Fruit fly (Drosophila melanogaster): Measurements from ENCODE around the gene CG31528.

The CG31528 gene

DNA sequence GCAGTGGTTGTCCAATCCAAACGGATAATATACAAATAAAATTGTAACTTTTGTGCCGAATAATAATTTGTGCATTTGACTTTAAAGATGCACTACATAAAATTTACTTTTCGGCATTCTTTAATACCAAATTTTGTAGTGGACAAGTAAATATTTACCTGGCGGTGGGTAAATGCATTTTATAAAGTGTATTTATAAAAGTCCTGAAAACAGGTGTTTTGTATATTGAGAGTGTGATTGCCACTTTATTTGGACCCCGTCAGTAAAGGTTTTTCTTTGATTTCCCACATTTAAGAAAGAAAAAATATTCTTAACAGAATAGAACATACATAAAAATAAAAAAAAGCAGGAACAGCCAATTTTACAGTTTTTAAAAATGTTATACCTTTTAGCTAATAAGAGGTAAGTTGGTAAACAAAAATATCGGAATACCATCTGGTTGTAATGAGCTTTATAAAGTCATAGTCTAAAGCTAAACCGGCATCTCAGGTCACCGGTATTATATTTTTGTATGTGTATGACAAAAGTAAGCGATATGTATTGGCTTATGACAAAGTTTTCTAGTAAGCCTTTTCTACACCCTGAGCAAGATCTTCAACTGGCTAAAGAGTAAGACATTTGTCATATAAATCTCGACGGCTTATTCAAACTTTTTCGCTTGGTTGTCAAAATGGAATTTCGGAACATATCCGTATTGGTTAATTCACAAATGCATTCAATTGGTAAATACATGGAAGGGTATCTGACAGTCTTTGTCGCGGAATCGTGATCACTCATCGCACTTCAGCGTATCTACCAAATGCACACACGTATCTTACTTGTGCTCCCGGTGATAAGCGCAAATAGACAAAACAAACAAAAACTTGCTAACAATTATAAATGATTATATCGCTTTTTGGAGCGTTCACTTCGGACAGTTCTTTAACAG is 21.3 kb upstream of the CG31528 start (continued):
- TF ChIP-seq dimm (GFP tag; IDR thresholded peaks at IDR 0.05) = no peak; the same call in 1 of the 2 replicates
- TF ChIP-seq CG12659 (GFP tag; optimal IDR thresholded peaks at IDR 0.05) = peak; percentile 88

- no peak for TF ChIP-seq fd102C (GFP tag; optimal IDR thresholded peaks at IDR 0.05)
- no peak for TF ChIP-seq twi (tag; optimal IDR thresholded peaks at IDR 0.05)
- TF ChIP-seq zen2 (GFP tag; IDR thresholded peaks at IDR 0.05; ENCODE audit: partially characterized antibody) = no peak
- peak; percentile 18 for TF ChIP-seq Nf-YC (tag; optimal IDR thresholded peaks at IDR 0.05)
- peak; percentile 75 for TF ChIP-seq MESR4 (GFP tag; optimal IDR thresholded peaks at IDR 0.05)
- TF ChIP-seq CG11398 (GFP tag; optimal IDR thresholded peaks at IDR 0.05) = no peak
- no peak for TF ChIP-seq CG8944 (GFP tag; optimal IDR thresholded peaks at IDR 0.05)
- no peak for TF ChIP-seq CG12071 (GFP tag; optimal IDR thresholded peaks at IDR 0.05)
- no peak for TF ChIP-seq emc (GFP tag; optimal IDR thresholded peaks at IDR 0.05)
- TF ChIP-seq p53 (GFP tag; optimal IDR thresholded peaks at IDR 0.05) = no peak
- TF ChIP-seq CG6175 (GFP tag; IDR thresholded peaks at IDR 0.05) = no peak
- no peak for TF ChIP-seq wdn (GFP tag; IDR thresholded peaks at IDR 0.05)
- TF ChIP-seq tap (tag; optimal IDR thresholded peaks at IDR 0.05) = no peak
- no peak for TF ChIP-seq CG4854 (GFP tag; optimal IDR thresholded peaks at IDR 0.05)
- TF ChIP-seq Nf-YB (GFP tag; optimal IDR thresholded peaks at IDR 0.05) = no peak
- no peak for TF ChIP-seq CG2202 (tag; optimal IDR thresholded peaks at IDR 0.05)
- TF ChIP-seq Sry-β (GFP tag; optimal IDR thresholded peaks at IDR 0.05) = no peak
- TF ChIP-seq gro (GFP tag; optimal IDR thresholded peaks at IDR 0.05) = no peak
- no peak for TF ChIP-seq CG18011 (GFP tag; optimal IDR thresholded peaks at IDR 0.05)
- TF ChIP-seq Rfx (GFP tag; IDR thresholded peaks at IDR 0.05) = no peak
- TF ChIP-seq btn (GFP tag; optimal IDR thresholded peaks at IDR 0.05) = no peak
- TF ChIP-seq CG15011 (GFP tag; optimal IDR thresholded peaks at IDR 0.05) = no peak
- TF ChIP-seq ssp (GFP tag; IDR thresholded peaks at IDR 0.05) = no peak
- TF ChIP-seq CG12219 (GFP tag; optimal IDR thresholded peaks at IDR 0.05) = no peak
- TF ChIP-seq Ets65A (GFP tag) = no peak
- TF ChIP-seq BtbVII (GFP tag; optimal IDR thresholded peaks at IDR 0.05) = no peak
- TF ChIP-seq CrebB (tag; optimal IDR thresholded peaks at IDR 0.05) = no peak
- no peak for TF ChIP-seq nerfin-2 (GFP tag; IDR thresholded peaks at IDR 0.05; ENCODE audit: partially characterized antibody)
- TF ChIP-seq PHDP (tag; optimal IDR thresholded peaks at IDR 0.05) = no peak
- no peak for TF ChIP-seq Ptx1 (GFP tag; IDR thresholded peaks at IDR 0.05)
- TF ChIP-seq ATbp (GFP tag; optimal IDR thresholded peaks at IDR 0.05) = no peak
- TF ChIP-seq bsh (GFP tag; optimal IDR thresholded peaks at IDR 0.05) = no peak
- TF ChIP-seq CG7786 (GFP tag; optimal IDR thresholded peaks at IDR 0.05) = no peak
- TF ChIP-seq toy (GFP tag; IDR thresholded peaks at IDR 0.05) = no peak
- TF ChIP-seq CG3281 (GFP tag; optimal IDR thresholded peaks at IDR 0.05) = no peak
- no peak for TF ChIP-seq CG18619 (GFP tag; optimal IDR thresholded peaks at IDR 0.05)
- peak; percentile 46 for TF ChIP-seq trem (tag; optimal IDR thresholded peaks at IDR 0.05)
- no peak for TF ChIP-seq CG10543 (GFP tag; optimal IDR thresholded peaks at IDR 0.05)
- TF ChIP-seq repo (GFP tag; optimal IDR thresholded peaks at IDR 0.05) = no peak
- no peak for TF ChIP-seq Ssrp (tag; optimal IDR thresholded peaks at IDR 0.05)
- no peak for TF ChIP-seq CG16779 (GFP tag; IDR thresholded peaks at IDR 0.05)
- no peak for TF ChIP-seq Six4 (GFP tag; optimal IDR thresholded peaks at IDR 0.05)
- TF ChIP-seq Ets97D (GFP tag; optimal IDR thresholded peaks at IDR 0.05) = peak; percentile 45
- TF ChIP-seq CG8290 (GFP tag; optimal IDR thresholded peaks at IDR 0.05) = peak; percentile 24
- TF ChIP-seq CG8290 (tag; optimal IDR thresholded peaks at IDR 0.05) = peak in 1 of 2 experiments; percentile 20
These were observed 18.7 kb upstream of the CG31528 start, which contains the start of gene CG9855 for dm6 chr3R:4397403-4398079. TSS of gene CG9855 (minus strand) at chr3R:4397875.
